Fruit fly (Drosophila melanogaster): ENCODE results near the gene CG16713.

Gene CG16713

dm6 chr2L:3719414-3719959, 24.3 kb upstream of the CG16713 start (continued):
- no peak for TF ChIP-seq kay (GFP tag; optimal IDR thresholded peaks at IDR 0.05)
- no peak for TF ChIP-seq Lpt (GFP tag; optimal IDR thresholded peaks at IDR 0.05)
- TF ChIP-seq pb (GFP tag; optimal IDR thresholded peaks at IDR 0.05): no peak
- no peak for TF ChIP-seq stwl (tag; optimal IDR thresholded peaks at IDR 0.05)
- 0 out of 2 replicates have a peak, but pooled peaks have one; percentile 21 for TF ChIP-seq Xrp1 (GFP tag; IDR thresholded peaks at IDR 0.05)
- TF ChIP-seq YL-1 (GFP tag; optimal IDR thresholded peaks at IDR 0.05): no peak
- TF ChIP-seq gsb-n (tag; optimal IDR thresholded peaks at IDR 0.05): no peak
- no peak for TF ChIP-seq CG2875 (GFP tag; optimal IDR thresholded peaks at IDR 0.05)
- no peak for TF ChIP-seq CG5953 (GFP tag; IDR thresholded peaks at IDR 0.05)
- no peak for TF ChIP-seq CG4820 (GFP tag; optimal IDR thresholded peaks at IDR 0.05)
- TF ChIP-seq CG17359 (tag; optimal IDR thresholded peaks at IDR 0.05): peak; percentile 39
- no peak for TF ChIP-seq H15 (GFP tag; IDR thresholded peaks at IDR 0.05)
- TF ChIP-seq vvl (GFP tag; IDR thresholded peaks at IDR 0.05): no peak
- no peak for TF ChIP-seq esg (GFP tag; conservative IDR thresholded peaks at IDR 0.05)
- peak; percentile 23 for TF ChIP-seq lilli (GFP tag; optimal IDR thresholded peaks at IDR 0.05)
- TF ChIP-seq fru (optimal IDR thresholded peaks at IDR 0.05): no peak
- no peak for TF ChIP-seq CG12744 (GFP tag; optimal IDR thresholded peaks at IDR 0.05)
- TF ChIP-seq tap (tag; optimal IDR thresholded peaks at IDR 0.05): peak; percentile 17
- TF ChIP-seq D19A (tag; optimal IDR thresholded peaks at IDR 0.05): no peak
- peak; percentile 29 for TF ChIP-seq CG6813 (GFP tag; optimal IDR thresholded peaks at IDR 0.05)
- TF ChIP-seq Sox100B (GFP tag; optimal IDR thresholded peaks at IDR 0.05): peak; percentile 39
- no peak for TF ChIP-seq crc (GFP tag; optimal IDR thresholded peaks at IDR 0.05)
- TF ChIP-seq CG13894 (tag; optimal IDR thresholded peaks at IDR 0.05): no peak
- TF ChIP-seq CG31224 (GFP tag; IDR thresholded peaks at IDR 0.05): no peak
- peak; percentile 36; the same call in 1 of the 2 replicates for TF ChIP-seq al (GFP tag; IDR thresholded peaks at IDR 0.05)
- no peak for TF ChIP-seq CG13287 (GFP tag; IDR thresholded peaks at IDR 0.05; ENCODE audit: partially characterized antibody)
- TF ChIP-seq Fer3 (tag; optimal IDR thresholded peaks at IDR 0.05): peak; percentile 27
- peak; percentile 9 for TF ChIP-seq ind (GFP tag; optimal IDR thresholded peaks at IDR 0.05)
- TF ChIP-seq Sox102F (GFP tag; optimal IDR thresholded peaks at IDR 0.05): no peak
- TF ChIP-seq CG14860 (GFP tag; IDR thresholded peaks at IDR 0.05; ENCODE audit: partially characterized antibody): no peak
- TF ChIP-seq yki (optimal IDR thresholded peaks at IDR 0.05): no peak
- no peak for TF ChIP-seq CG8765 (GFP tag; IDR thresholded peaks at IDR 0.05)
- TF ChIP-seq Dip2 (GFP tag; IDR thresholded peaks at IDR 0.05): no peak
- TF ChIP-seq abd-A (tag; optimal IDR thresholded peaks at IDR 0.05): no peak
- TF ChIP-seq lmd (GFP tag; IDR thresholded peaks at IDR 0.05): peak; percentile 41; the same call in 1 of the 2 replicates
- no peak for TF ChIP-seq CG3163 (GFP tag; optimal IDR thresholded peaks at IDR 0.05)
- TF ChIP-seq CG1024 (GFP tag; IDR thresholded peaks at IDR 0.05): 0 out of 2 replicates have a peak, but pooled peaks have one; percentile 14
- no peak for TF ChIP-seq tio (GFP tag; optimal IDR thresholded peaks at IDR 0.05)
- TF ChIP-seq mam (GFP tag; optimal IDR thresholded peaks at IDR 0.05): peak; percentile 6
- no peak for TF ChIP-seq CG2889 (GFP tag; IDR thresholded peaks at IDR 0.05)
- peak; percentile 8 for TF ChIP-seq CG10654 (GFP tag; optimal IDR thresholded peaks at IDR 0.05)
- peak; percentile 39 for TF ChIP-seq nau (GFP tag; optimal IDR thresholded peaks at IDR 0.05)
- TF ChIP-seq pfk (GFP tag; optimal IDR thresholded peaks at IDR 0.05): no peak
- TF ChIP-seq D19B (GFP tag; optimal IDR thresholded peaks at IDR 0.05): no peak
- TF ChIP-seq Meics (GFP tag; optimal IDR thresholded peaks at IDR 0.05): peak; percentile 53
- peak; percentile 48 for TF ChIP-seq CG12769 (tag; optimal IDR thresholded peaks at IDR 0.05)
- no peak for TF ChIP-seq Taf1 (GFP tag; IDR thresholded peaks at IDR 0.05)
- TF ChIP-seq Ssrp (tag; optimal IDR thresholded peaks at IDR 0.05): peak; percentile 7
- TF ChIP-seq h (optimal IDR thresholded peaks at IDR 0.05): no peak
- no peak for TF ChIP-seq Eip74EF (GFP tag; optimal IDR thresholded peaks at IDR 0.05)
- no peak for TF ChIP-seq hbn (GFP tag; IDR thresholded peaks at IDR 0.05; ENCODE audit: partially characterized antibody)
- peak; percentile 13 for TF ChIP-seq CG30403 (GFP tag; optimal IDR thresholded peaks at IDR 0.05)
